Worm (Caenorhabditis elegans) whole organism, L4 larva: ENCODE results near the gene gcy-18.

Source experiments
- ZK546.5 ChIP-seq, 2 experiments: sonication (generic microtip); optimal IDR thresholded peaks; 2 replicates each; lab custom pipeline; 2017; ENCODE audit warnings: missing biosample characterization in 2 of 2, missing genetic modification characterization in 2 of 2
- ceh-82 ChIP-seq: sonication (generic microtip); optimal IDR thresholded peaks from 2 replicates; lab custom pipeline; 2017; ENCODE audit warnings: missing biosample characterization, missing genetic modification characterization
- egl-43 ChIP-seq: fragments of 200-800 bp; sonication (Bioruptor generic); IDR thresholded peaks from 2 replicates; pipeline ENCODE4 v1.3.6; 2022; ENCODE audit warnings: missing genetic modification reagents, missing genetic modification characterization, missing compliant biosample characterization
- fos-1 ChIP-seq: fragments of 150-350 bp; optimal IDR thresholded peaks from 2 replicates; lab custom pipeline; 2014; ENCODE audit warnings: missing biosample characterization, missing genetic modification characterization
- nhr-25 ChIP-seq: sonication (generic microtip); optimal IDR thresholded peaks from 2 replicates; lab custom pipeline; 2017; ENCODE audit warnings: missing genetic modification characterization, mild to moderate bottlenecking, missing compliant biosample characterization, antibody characterized with exemption, moderate library complexity, borderline replicate concordance; ENCODE audit not compliant: insufficient read depth
- nhr-48 ChIP-seq: sonication (generic microtip); optimal IDR thresholded peaks from 2 replicates; lab custom pipeline; 2016; ENCODE audit warnings: mild to moderate bottlenecking, missing genetic modification characterization, missing compliant biosample characterization

ce11 chrIV:12836208-12836607 lies 23.7 kb upstream of the gcy-18 start, which contains the start of gene M02B1.3:
- TF ChIP-seq fos-1 (no peak), ZK546.5 (tag; optimal IDR thresholded peaks at IDR 0.05; lab: Kevin White, UChicago) (no peak), egl-43 (GFP tag; lab: Robert Waterston, UW) (no peak), ceh-82 (tag; lab: Kevin White, UChicago) (no peak), nhr-25 (no peak), nhr-48 (no peak)
